Worm (Caenorhabditis elegans) whole organism, L2 larva: ENCODE results near the gene ceh-63.

ENCODE experiments used
- C34F6.9 ChIP-seq: fragments of 150-350 bp; optimal IDR thresholded peaks from 2 replicates; lab custom pipeline; 2014; ENCODE audit warnings: missing biosample characterization, missing genetic modification characterization
- F13H6.1 ChIP-seq: sonication (generic microtip); optimal IDR thresholded peaks from 2 replicates; lab custom pipeline; 2016; ENCODE audit warnings: missing genetic modification characterization, missing compliant biosample characterization
- Y55F3AM.14 ChIP-seq: fragments of 200-800 bp; sonication (Bioruptor generic); optimal IDR thresholded peaks from 2 replicates; lab custom pipeline; 2018; ENCODE audit warnings: mild to moderate bottlenecking, missing genetic modification characterization, missing compliant biosample characterization
- aly-2 ChIP-seq: fragments of 150-350 bp; optimal IDR thresholded peaks from 2 replicates; lab custom pipeline; 2014; ENCODE audit warnings: missing biosample characterization, missing genetic modification characterization
- ama-1 ChIP-seq: fragments of 150-350 bp; optimal IDR thresholded peaks from 2 replicates; lab custom pipeline; 2018; ENCODE audit warnings: inconsistent platforms
- blmp-1 ChIP-seq: sonication (generic microtip); optimal IDR thresholded peaks from 2 replicates; lab custom pipeline; 2017; ENCODE audit warnings: missing genetic modification characterization, mild to moderate bottlenecking, missing compliant biosample characterization, antibody characterized with exemption, moderate library complexity; ENCODE audit not compliant: insufficient read depth
- ceh-16 ChIP-seq: fragments of 150-350 bp; optimal IDR thresholded peaks from 2 replicates; lab custom pipeline; 2014; ENCODE audit warnings: missing biosample characterization, missing genetic modification characterization
- ceh-82 ChIP-seq: fragments of 150-350 bp; optimal IDR thresholded peaks from 2 replicates; lab custom pipeline; 2014; ENCODE audit warnings: missing biosample characterization, missing genetic modification characterization
- crh-2 ChIP-seq: sonication (generic microtip); optimal IDR thresholded peaks from 2 replicates; lab custom pipeline; 2017; ENCODE audit warnings: missing biosample characterization, missing genetic modification characterization
- egl-27 ChIP-seq: sonication (generic microtip); optimal IDR thresholded peaks from 3 replicates; lab custom pipeline; 2017; ENCODE audit warnings: missing biosample characterization, missing genetic modification reagents, missing genetic modification characterization
- elt-1 ChIP-seq: fragments of 150-350 bp; optimal IDR thresholded peaks from 2 replicates; lab custom pipeline; 2014; ENCODE audit warnings: missing biosample characterization, missing genetic modification characterization
- fos-1 ChIP-seq: fragments of 150-350 bp; optimal IDR thresholded peaks from 2 replicates; lab custom pipeline; 2014; ENCODE audit warnings: missing biosample characterization, missing genetic modification characterization
- lin-11 ChIP-seq: fragments of 150-350 bp; sonication (generic microtip); optimal IDR thresholded peaks from 2 replicates; lab custom pipeline; 2014; ENCODE audit warnings: missing biosample characterization, missing genetic modification characterization, inconsistent platforms, mixed read lengths
- lsy-2 ChIP-seq, 2 experiments: fragments of 150-350 bp in 1 of 2; sonication (generic microtip) in 1 of 2; optimal IDR thresholded peaks; 2 replicates each; lab custom pipeline; 2014 to 2017; ENCODE audit warnings: missing biosample characterization in 2 of 2, missing genetic modification characterization in 2 of 2
- mab-5 ChIP-seq: fragments of 150-350 bp; optimal IDR thresholded peaks from 2 replicates; lab custom pipeline; 2014; ENCODE audit warnings: missing biosample characterization, missing genetic modification characterization
- mbf-1 ChIP-seq: sonication (generic microtip); optimal IDR thresholded peaks from 2 replicates; lab custom pipeline; 2017; ENCODE audit warnings: missing biosample characterization, missing genetic modification characterization
- mdl-1 ChIP-seq, 2 experiments: fragments of 150-350 bp in 1 of 2; sonication (generic microtip) in 1 of 2; optimal IDR thresholded peaks; 2 replicates each; lab custom pipeline; 2017; ENCODE audit warnings: missing biosample characterization in 2 of 2, missing genetic modification characterization in 2 of 2
- nhr-10 ChIP-seq: sonication (generic microtip); optimal IDR thresholded peaks from 2 replicates; lab custom pipeline; 2017; ENCODE audit warnings: missing biosample characterization, missing genetic modification characterization
- nhr-11 ChIP-seq: fragments of 150-350 bp; optimal IDR thresholded peaks from 2 replicates; lab custom pipeline; 2014; ENCODE audit warnings: missing biosample characterization, missing genetic modification characterization
- nhr-12 ChIP-seq: fragments of 150-350 bp; optimal IDR thresholded peaks from 2 replicates; lab custom pipeline; 2014; ENCODE audit warnings: missing biosample characterization, missing genetic modification characterization
- nhr-129 ChIP-seq: fragments of 150-350 bp; optimal IDR thresholded peaks from 2 replicates; lab custom pipeline; 2014; ENCODE audit warnings: missing biosample characterization, missing genetic modification characterization
- nhr-21 ChIP-seq: fragments of 150-350 bp; optimal IDR thresholded peaks from 2 replicates; lab custom pipeline; 2014; ENCODE audit warnings: missing biosample characterization, missing genetic modification characterization
- nhr-237 ChIP-seq: fragments of 150-350 bp; optimal IDR thresholded peaks from 2 replicates; lab custom pipeline; 2014; ENCODE audit warnings: missing biosample characterization, missing genetic modification characterization
- nhr-25 ChIP-seq: fragments of 150-350 bp; sonication (generic microtip); optimal IDR thresholded peaks from 3 replicates; lab custom pipeline; 2014; ENCODE audit warnings: missing biosample characterization, missing genetic modification characterization
- nhr-6 ChIP-seq: fragments of 150-350 bp; optimal IDR thresholded peaks from 2 replicates; lab custom pipeline; 2014; ENCODE audit warnings: missing biosample characterization, missing genetic modification characterization
- peb-1 ChIP-seq: fragments of 150-350 bp; optimal IDR thresholded peaks from 2 replicates; lab custom pipeline; 2014; ENCODE audit warnings: missing biosample characterization, missing genetic modification characterization
- skn-1 ChIP-seq: sonication (generic microtip); optimal IDR thresholded peaks from 2 replicates; lab custom pipeline; 2017; ENCODE audit warnings: missing biosample characterization, missing genetic modification characterization
- sma-3 ChIP-seq: sonication (generic microtip); optimal IDR thresholded peaks from 2 replicates; lab custom pipeline; 2016; ENCODE audit warnings: missing genetic modification reagents, missing genetic modification characterization, missing compliant biosample characterization
- sma-9 ChIP-seq, 2 experiments: fragments of 150-350 bp in 1 of 2; sonication (generic microtip) in 1 of 2; optimal IDR thresholded peaks; 2 replicates each; lab custom pipeline; 2014 to 2016; ENCODE audit warnings: missing genetic modification characterization in 2 of 2, mild to moderate bottlenecking in 1 of 2, missing biosample characterization in 1 of 2, missing compliant biosample characterization in 1 of 2, missing genetic modification reagents in 1 of 2, moderate library complexity in 1 of 2
- unc-39 ChIP-seq: fragments of 150-350 bp; optimal IDR thresholded peaks from 2 replicates; lab custom pipeline; 2014; ENCODE audit warnings: missing biosample characterization, missing genetic modification characterization
- unc-55 ChIP-seq: fragments of 150-350 bp; sonication (generic microtip); optimal IDR thresholded peaks from 3 replicates; lab custom pipeline; 2014; ENCODE audit warnings: missing biosample characterization, missing genetic modification reagents, missing genetic modification characterization
- unc-62 ChIP-seq: fragments of 150-350 bp; optimal IDR thresholded peaks from 2 replicates; lab custom pipeline; 2014; ENCODE audit warnings: missing biosample characterization, missing genetic modification reagents, missing genetic modification characterization
- zag-1 ChIP-seq: fragments of 150-350 bp; optimal IDR thresholded peaks from 2 replicates; lab custom pipeline; 2014; ENCODE audit warnings: missing biosample characterization, missing genetic modification characterization
- ztf-1 ChIP-seq: fragments of 200-800 bp; sonication (Bioruptor generic); conservative IDR thresholded peaks from 2 replicates; pipeline ENCODE4 v1.3.6; 2022; ENCODE audit warnings: missing genetic modification characterization, missing compliant biosample characterization
- ztf-11 ChIP-seq: sonication (generic microtip); optimal IDR thresholded peaks from 2 replicates; lab custom pipeline; 2017; ENCODE audit warnings: missing biosample characterization, missing genetic modification characterization

Gene ceh-63

DNA sequence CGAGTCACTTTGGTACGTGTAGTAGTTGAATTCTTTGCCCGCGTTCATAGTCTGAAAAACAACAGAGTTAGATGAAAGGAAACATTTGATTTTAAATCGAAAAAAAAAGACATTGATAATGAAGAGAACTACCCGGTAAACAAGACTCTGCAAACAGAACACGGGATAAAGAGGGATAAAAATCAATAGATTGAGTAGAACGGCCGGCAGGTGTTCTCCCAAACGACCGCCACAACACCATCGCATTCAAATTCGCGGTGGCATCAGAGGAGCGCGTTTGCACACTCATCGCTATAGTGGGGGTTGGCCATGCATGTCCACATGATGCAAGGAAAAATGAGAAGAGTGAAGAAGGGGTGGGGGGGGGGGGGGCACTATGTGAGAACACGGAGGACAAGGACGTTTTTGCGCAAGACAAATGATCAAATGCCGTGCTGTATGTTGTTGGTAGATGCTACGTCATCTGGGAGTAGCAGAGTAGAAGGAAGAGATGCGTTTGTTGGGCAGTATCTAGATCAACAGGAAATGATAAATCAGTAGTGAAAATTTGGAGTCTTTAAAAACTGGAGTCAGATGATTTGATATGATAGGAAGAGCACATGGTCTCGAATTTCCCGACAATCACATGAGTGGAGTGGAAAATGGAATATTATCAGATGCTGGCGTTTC lies 4.8 kb upstream of the ceh-63 start, which contains the start of gene tag-52 (continued):
- TF ChIP-seq nhr-237 (tag; lab: Kevin White, UChicago) (no peak), nhr-21 (peak; percentile 1), elt-1 (tag; lab: Kevin White, UChicago) (no peak), sma-9 (GFP tag; optimal IDR thresholded peaks at IDR 0.05; lab: Kevin White, UChicago) (peak; percentile 85), sma-9 (tag; optimal IDR thresholded peaks at IDR 0.05; lab: Kevin White, UChicago) (no peak), blmp-1 (tag; lab: Kevin White, UChicago) (peak; percentile 1), nhr-6 (tag; lab: Kevin White, UChicago) (no peak), skn-1 (tag; lab: Kevin White, UChicago) (no peak), nhr-129 (peak; percentile 74), mbf-1 (no peak), unc-62 (GFP tag; lab: Kevin White, UChicago) (no peak), ceh-82 (tag; lab: Kevin White, UChicago) (no peak), peb-1 (no peak)

DNA sequence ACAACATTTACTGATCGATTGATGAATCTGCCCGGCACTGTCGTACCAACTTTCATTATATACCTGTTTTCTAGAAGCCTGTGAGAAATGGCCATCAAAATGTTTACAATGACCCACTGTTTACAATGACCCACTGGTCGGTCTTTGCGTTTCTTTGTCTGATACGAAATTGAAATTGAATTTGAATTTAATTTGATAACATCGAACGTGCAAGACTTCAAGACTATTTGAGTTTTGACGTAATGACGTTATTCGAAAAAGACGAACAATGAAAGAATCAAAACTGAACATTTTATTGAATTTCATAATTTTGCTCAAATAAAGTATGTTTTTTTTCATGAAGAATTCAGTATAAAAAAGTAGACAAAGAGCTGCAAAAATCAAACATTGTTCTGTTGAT lies 1.9 kb downstream of the ceh-63 start, which contains the start of gene C02F12.5:
Gene C02F12.5 (minus strand): TSS at position 101 of the 400 bp plus-strand sequence.
- TF ChIP-seq ama-1 (lab: Kevin White, UChicago), result no peak
- TF ChIP-seq peb-1, result no peak
- no peak for TF ChIP-seq blmp-1 (tag; lab: Kevin White, UChicago)
- TF ChIP-seq lin-11 (tag; lab: Kevin White, UChicago), result no peak
- TF ChIP-seq mab-5 (tag; lab: Kevin White, UChicago), result no peak
- TF ChIP-seq sma-3 (GFP tag; lab: Kevin White, UChicago), result no peak
- TF ChIP-seq elt-1 (tag; lab: Kevin White, UChicago), result no peak
- no peak for TF ChIP-seq F13H6.1 (tag; lab: Kevin White, UChicago)
- no peak for TF ChIP-seq nhr-21
- no peak for TF ChIP-seq unc-39 (tag; lab: Kevin White, UChicago)

- no peak for TF ChIP-seq zag-1 (tag; lab: Kevin White, UChicago)
- TF ChIP-seq fos-1 (tag; lab: Kevin White, UChicago), result no peak
- no peak for TF ChIP-seq nhr-6 (tag; lab: Kevin White, UChicago)
- TF ChIP-seq nhr-25 (tag; lab: Kevin White, UChicago), result no peak
- no peak for TF ChIP-seq crh-2 (tag; lab: Kevin White, UChicago)
- TF ChIP-seq nhr-11 (tag; lab: Kevin White, UChicago), result no peak
- no peak for TF ChIP-seq ztf-11 (tag; lab: Kevin White, UChicago)
- no peak for TF ChIP-seq nhr-21
- no peak for TF ChIP-seq egl-27 (tag; lab: Kevin White, UChicago)
- TF ChIP-seq C34F6.9 (tag; lab: Kevin White, UChicago), result no peak
- TF ChIP-seq aly-2 (tag; lab: Kevin White, UChicago), result no peak
- no peak for TF ChIP-seq nhr-10 (tag; lab: Kevin White, UChicago)
- no peak for TF ChIP-seq blmp-1 (tag; lab: Kevin White, UChicago)
- TF ChIP-seq nhr-12 (tag; lab: Kevin White, UChicago), result no peak
- TF ChIP-seq peb-1, result no peak
- TF ChIP-seq mbf-1, result no peak
- TF ChIP-seq ztf-1 (GFP tag; lab: Robert Waterston, UW), result no peak
- no peak for TF ChIP-seq unc-62 (GFP tag; lab: Kevin White, UChicago)
- no peak for TF ChIP-seq unc-55 (GFP tag; lab: Kevin White, UChicago)
Measured at ce11 chrX:3668842-3669241, 5.0 kb downstream of the ceh-63 start, which contains the start of gene snet-1. TSS of gene snet-1 (minus strand) at chrX:3668942.

ce11 chrX:3659192-3659591 lies 14.7 kb downstream of the ceh-63 start, which contains the start of gene R11G1.1:
TSS of gene R11G1.1 (plus strand) at chrX:3659492.
- TF ChIP-seq unc-55 (GFP tag; lab: Kevin White, UChicago) (no peak), unc-62 (GFP tag; lab: Kevin White, UChicago) (no peak), nhr-237 (tag; lab: Kevin White, UChicago) (no peak), crh-2 (tag; lab: Kevin White, UChicago) (no peak), ceh-16 (tag; lab: Kevin White, UChicago) (no peak), nhr-11 (tag; lab: Kevin White, UChicago) (no peak), Y55F3AM.14 (GFP tag; lab: Kevin White, UChicago) (no peak), lin-11 (tag; lab: Kevin White, UChicago) (no peak), lsy-2 (tag; optimal IDR thresholded peaks at IDR 0.05; lab: Kevin White, UChicago) (no peak), egl-27 (tag; lab: Kevin White, UChicago) (no peak), mdl-1 (tag; optimal IDR thresholded peaks at IDR 0.05; lab: Kevin White, UChicago) (no peak), elt-1 (tag; lab: Kevin White, UChicago) (no peak), nhr-12 (tag; lab: Kevin White, UChicago) (no peak)
